Fruit fly (Drosophila melanogaster) whole organism: ENCODE measurements around the gene HIP.

ENCODE experiments used
- CG8478 ChIP-seq: fragments of >200 bp; optimal IDR thresholded peaks from 2 replicates; lab custom pipeline; 2018; ENCODE audit warnings: inconsistent platforms
- Dll ChIP-seq: fragments of >200 bp; optimal IDR thresholded peaks from 2 replicates; lab custom pipeline; 2017
- psq ChIP-seq: fragments of >200 bp; optimal IDR thresholded peaks from 2 replicates; lab custom pipeline; 2017

DNA sequence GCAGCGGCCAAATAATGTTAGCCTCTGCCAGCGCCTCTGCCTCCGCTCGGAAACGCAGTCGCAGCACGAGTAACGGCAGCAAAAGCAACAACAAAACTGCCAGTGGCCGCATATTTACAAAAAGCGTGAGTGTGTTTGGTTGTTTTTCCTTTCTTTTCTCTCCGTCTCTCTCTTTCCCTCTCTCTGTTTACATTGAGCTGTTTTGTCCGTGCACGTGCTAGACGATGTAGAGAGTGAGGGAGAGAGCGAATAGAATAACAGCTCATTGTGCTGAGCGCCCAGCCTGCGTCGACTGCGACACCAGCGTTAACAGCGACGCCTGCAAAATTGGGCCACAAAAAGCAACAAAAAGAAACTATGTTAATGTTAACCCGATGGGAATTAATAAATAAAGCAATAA, 21.7 kb upstream of the HIP start:
- no peak for TF ChIP-seq CG8478 (lab: Kevin White, UChicago)
- TF ChIP-seq psq (lab: Kevin White, UChicago), result no peak
- TF ChIP-seq Dll, result peak; percentile 48
